Fruit fly (Drosophila melanogaster) whole organism, wandering third instar larva: ENCODE data around the gene ine.

Experiments used
- Abd-B ChIP-seq: fragments of >200 bp; optimal IDR thresholded peaks from 2 replicates; lab custom pipeline; 2017; ENCODE audit warnings: missing biosample characterization, missing genetic modification characterization
- CG32264 ChIP-seq: fragments of 200-800 bp; sonication (Bioruptor generic); optimal IDR thresholded peaks from 2 replicates; lab custom pipeline; 2016; ENCODE audit warnings: missing biosample characterization, missing genetic modification characterization
- CG9705 ChIP-seq: fragments of 200-800 bp; sonication (Bioruptor generic); optimal IDR thresholded peaks from 2 replicates; lab custom pipeline; 2018; ENCODE audit warnings: missing biosample characterization, mild to moderate bottlenecking, missing genetic modification characterization
- CrebA ChIP-seq: fragments of 200-800 bp; sonication (Bioruptor generic); optimal IDR thresholded peaks from 2 replicates; lab custom pipeline; 2016; ENCODE audit warnings: missing biosample characterization, mild to moderate bottlenecking, missing genetic modification characterization, borderline replicate concordance
- Dfd ChIP-seq: fragments of >200 bp; optimal IDR thresholded peaks from 2 replicates; lab custom pipeline; 2017; ENCODE audit warnings: missing biosample characterization, missing genetic modification characterization
- Dif ChIP-seq: fragments of 200-275, 200-300 bp; sonication (Bioruptor generic); optimal IDR thresholded peaks from 2 replicates; lab custom pipeline; 2018; ENCODE audit warnings: missing biosample characterization, missing genetic modification characterization; ENCODE audit not compliant: partially characterized antibody
- GATAd ChIP-seq: sonication (Bioruptor generic); optimal IDR thresholded peaks from 2 replicates; lab custom pipeline; 2016; ENCODE audit warnings: missing biosample characterization, missing genetic modification characterization
- HLH106 ChIP-seq: fragments of 200-800 bp; optimal IDR thresholded peaks from 3 replicates; lab custom pipeline; 2019; ENCODE audit warnings: missing biosample characterization, mild to moderate bottlenecking, missing genetic modification characterization, moderate library complexity
- Hnf4 ChIP-seq: fragments of 200-800 bp; sonication (Bioruptor generic); optimal IDR thresholded peaks from 2 replicates; lab custom pipeline; 2016; ENCODE audit warnings: missing biosample characterization, mild to moderate bottlenecking, missing genetic modification characterization
- Hr78 ChIP-seq: fragments of >200 bp; optimal IDR thresholded peaks from 2 replicates; lab custom pipeline; 2017; ENCODE audit warnings: missing biosample characterization, missing genetic modification characterization
- Hr83 ChIP-seq: fragments of 200-300 bp; sonication (Bioruptor generic); optimal IDR thresholded peaks from 2 replicates; lab custom pipeline; 2016; ENCODE audit warnings: missing biosample characterization, mild to moderate bottlenecking, missing genetic modification characterization, moderate library complexity; ENCODE audit not compliant: poor library complexity, severe bottlenecking
- Jra ChIP-seq: sonication (Bioruptor generic); optimal IDR thresholded peaks from 2 replicates; lab custom pipeline; 2016; ENCODE audit warnings: missing biosample characterization, missing genetic modification characterization
- Mio ChIP-seq: sonication (Bioruptor generic); optimal IDR thresholded peaks from 2 replicates; lab custom pipeline; 2016; ENCODE audit warnings: missing biosample characterization, missing genetic modification characterization
- Myc ChIP-seq: fragments of >200 bp; optimal IDR thresholded peaks from 2 replicates; lab custom pipeline; 2017
- N ChIP-seq: fragments of >200 bp; optimal IDR thresholded peaks from 2 replicates; lab custom pipeline; 2018; ENCODE audit warnings: missing biosample characterization, missing external identifiers, missing genetic modification characterization
- OdsH ChIP-seq: fragments of 200-800 bp; sonication (Bioruptor generic); optimal IDR thresholded peaks from 2 replicates; lab custom pipeline; 2016; ENCODE audit warnings: missing biosample characterization, mild to moderate bottlenecking, missing genetic modification characterization
- Rel ChIP-seq, 2 experiments: fragments of 200-800 bp; sonication (Bioruptor generic) in 1 of 2; optimal IDR thresholded peaks; 2 replicates in 1 of 2; 3 replicates in 1 of 2; lab custom pipeline; 2016 to 2019; ENCODE audit warnings: mild to moderate bottlenecking in 2 of 2, missing biosample characterization in 2 of 2, missing genetic modification characterization in 2 of 2, moderate library complexity in 1 of 2
- Sp1 ChIP-seq: fragments of 200-800 bp; sonication (Bioruptor generic); optimal IDR thresholded peaks from 3 replicates; lab custom pipeline; 2019; ENCODE audit warnings: missing biosample characterization, mild to moderate bottlenecking, missing genetic modification characterization, moderate library complexity
- Vsx2 ChIP-seq: fragments of 200-300, 225-300 bp; sonication (Bioruptor generic); optimal IDR thresholded peaks from 2 replicates; lab custom pipeline; 2018; ENCODE audit warnings: missing biosample characterization, missing genetic modification characterization; ENCODE audit not compliant: partially characterized antibody
- br ChIP-seq: fragments of 200-800 bp; sonication (Bioruptor generic); optimal IDR thresholded peaks from 2 replicates; lab custom pipeline; 2016; ENCODE audit warnings: missing biosample characterization, missing genetic modification characterization
- brk ChIP-seq: fragments of 200-800 bp; sonication (Bioruptor generic); optimal IDR thresholded peaks from 2 replicates; lab custom pipeline; 2016; ENCODE audit warnings: missing biosample characterization, mild to moderate bottlenecking, missing genetic modification characterization
- dl ChIP-seq, 2 experiments: fragments of 175-275, 200-275 bp in 1 of 2; fragments of 200-275 bp in 1 of 2; sonication (Bioruptor generic); optimal IDR thresholded peaks; lab custom pipeline; 2018; ENCODE audit warnings: mild to moderate bottlenecking in 2 of 2, missing biosample characterization in 2 of 2, missing genetic modification characterization in 2 of 2, moderate library complexity in 2 of 2; ENCODE audit not compliant: partially characterized antibody in 2 of 2, insufficient read depth in 1 of 2
- dmrt93B ChIP-seq: fragments of 200-800 bp; sonication (Bioruptor generic); optimal IDR thresholded peaks from 2 replicates; lab custom pipeline; 2018; ENCODE audit warnings: missing biosample characterization, mild to moderate bottlenecking, missing genetic modification characterization
- dsf ChIP-seq: sonication (Bioruptor generic); optimal IDR thresholded peaks from 2 replicates; lab custom pipeline; 2016; ENCODE audit warnings: missing biosample characterization, missing genetic modification characterization, borderline replicate concordance
- ey ChIP-seq: fragments of 200-800 bp; sonication (Bioruptor generic); optimal IDR thresholded peaks from 2 replicates; lab custom pipeline; 2016; ENCODE audit warnings: missing biosample characterization, missing genetic modification characterization
- foxo ChIP-seq, 2 experiments: fragments of 200-800 bp; sonication (Bioruptor generic); optimal IDR thresholded peaks; 2 replicates in 1 of 2; 3 replicates in 1 of 2; lab custom pipeline; 2016 to 2017; ENCODE audit warnings: missing biosample characterization in 2 of 2, missing genetic modification characterization in 2 of 2
- fru ChIP-seq: fragments of 200-800 bp; sonication (Bioruptor generic); optimal IDR thresholded peaks from 3 replicates; lab custom pipeline; 2016; ENCODE audit warnings: missing biosample characterization, mild to moderate bottlenecking, missing genetic modification characterization
- h ChIP-seq: fragments of 200-800 bp; sonication (Bioruptor generic); optimal IDR thresholded peaks from 3 replicates; lab custom pipeline; 2016; ENCODE audit warnings: missing biosample characterization, mild to moderate bottlenecking, missing genetic modification characterization
- jim ChIP-seq: fragments of 175-275, 200-325 bp; sonication (Bioruptor generic); optimal IDR thresholded peaks from 2 replicates; lab custom pipeline; 2016; ENCODE audit warnings: missing biosample characterization, mild to moderate bottlenecking, missing genetic modification characterization
- lola ChIP-seq: fragments of >200 bp; optimal IDR thresholded peaks from 2 replicates; lab custom pipeline; 2017; ENCODE audit warnings: missing biosample characterization, missing genetic modification characterization
- pan ChIP-seq: fragments of >200 bp; optimal IDR thresholded peaks from 2 replicates; lab custom pipeline; 2017
- psq ChIP-seq: fragments of 200-800 bp; sonication (Bioruptor generic); optimal IDR thresholded peaks from 3 replicates; lab custom pipeline; 2017; ENCODE audit warnings: missing biosample characterization, mild to moderate bottlenecking, missing genetic modification characterization, moderate library complexity
- rgr ChIP-seq: fragments of 200-800 bp; sonication (Bioruptor generic); optimal IDR thresholded peaks from 3 replicates; lab custom pipeline; 2016; ENCODE audit warnings: missing biosample characterization, mild to moderate bottlenecking, missing genetic modification characterization
- sage ChIP-seq: fragments of 200-800 bp; sonication (Bioruptor generic); optimal IDR thresholded peaks from 2 replicates; lab custom pipeline; 2016; ENCODE audit warnings: missing biosample characterization, mild to moderate bottlenecking, missing genetic modification characterization
- sv ChIP-seq: fragments of 200-800 bp; sonication (Bioruptor generic); optimal IDR thresholded peaks from 3 replicates; lab custom pipeline; 2016; ENCODE audit warnings: missing biosample characterization, missing genetic modification characterization
- tai ChIP-seq: sonication (Bioruptor generic); optimal IDR thresholded peaks from 2 replicates; lab custom pipeline; 2016; ENCODE audit warnings: missing biosample characterization, missing genetic modification characterization
- usp ChIP-seq: fragments of >200 bp; optimal IDR thresholded peaks from 2 replicates; lab custom pipeline; 2017; ENCODE audit warnings: missing biosample characterization, missing genetic modification characterization
- woc ChIP-seq: sonication (Bioruptor generic); optimal IDR thresholded peaks from 2 replicates; lab custom pipeline; 2016; ENCODE audit warnings: missing biosample characterization, mild to moderate bottlenecking, missing genetic modification characterization

Gene ine

DNA sequence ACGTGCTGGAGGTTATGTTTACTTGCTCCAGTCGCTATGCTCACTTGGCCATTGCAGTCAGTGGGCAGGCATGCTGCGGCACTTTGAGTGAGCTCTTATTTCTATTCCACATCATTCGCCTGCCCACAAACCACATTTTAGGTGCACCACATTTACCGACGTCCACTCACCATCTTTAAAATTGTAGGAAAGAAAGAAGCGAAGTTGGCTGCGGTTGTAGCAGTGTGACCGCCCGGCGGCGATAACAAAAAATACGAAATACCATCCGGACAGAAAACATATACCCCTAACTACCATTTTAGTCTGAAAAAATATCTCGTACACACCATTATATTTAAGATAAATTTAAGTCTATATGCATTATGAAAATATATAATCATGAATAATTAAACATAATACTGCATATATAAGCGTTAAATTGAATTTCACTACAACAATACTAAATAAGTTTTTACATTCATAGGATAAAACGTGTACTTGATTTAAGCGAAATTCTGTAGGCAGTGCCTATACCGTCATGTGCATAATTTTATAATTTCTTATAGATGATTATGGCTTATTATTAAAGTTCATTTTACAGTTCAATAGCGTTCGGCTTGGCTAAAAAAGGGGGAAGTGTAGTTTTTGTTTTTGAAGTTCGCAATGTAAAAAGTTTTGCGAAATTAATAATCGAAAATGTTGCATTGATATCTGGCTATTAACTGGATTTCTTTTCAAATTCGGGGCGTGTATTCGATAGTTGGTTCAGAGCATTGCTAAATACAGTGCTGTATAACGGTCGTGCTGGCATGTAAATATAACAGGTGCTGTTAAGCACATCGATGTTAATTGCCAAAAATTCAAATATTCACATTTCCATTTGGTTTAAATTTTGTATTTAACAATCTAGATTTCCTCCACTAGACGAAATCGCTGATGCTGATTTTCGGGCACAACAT lies 18.4 kb downstream of the ine start, which contains the start of gene RpL27A:
RpL27A (minus strand) TSS at position 246 of the 938 bp plus-strand sequence.
- TF ChIP-seq dmrt93B (GFP tag; lab: Kevin White, UChicago) (peak; percentile 73), Mio (no peak), h (peak; percentile 52), Sp1 (GFP tag; lab: Kevin White, UChicago) (peak; percentile 85), Abd-B (GFP tag; lab: Kevin White, UChicago) (no peak), Rel (GFP tag; optimal IDR thresholded peaks at IDR 0.05; lab: Kevin White, UChicago) (no peak), Rel (tag; optimal IDR thresholded peaks at IDR 0.05; lab: Kevin White, UChicago) (peak; percentile 57), brk (GFP tag; lab: Kevin White, UChicago) (no peak), foxo (GFP tag; optimal IDR thresholded peaks at IDR 0.05; lab: Kevin White, UChicago) (peak in 1 of 2 experiments; percentile 67), Jra (no peak), CG9705 (peak; percentile 76), CrebA (GFP tag; lab: Kevin White, UChicago) (no peak), Hnf4 (GFP tag; lab: Kevin White, UChicago) (no peak), usp (GFP tag; lab: Kevin White, UChicago) (no peak), Hr83 (GFP tag; lab: Kevin White, UChicago) (peak; percentile 92), Dif (GFP tag; lab: Kevin White, UChicago) (peak; percentile 45), sv (GFP tag; lab: Kevin White, UChicago) (peak; percentile 56), CG32264 (GFP tag; lab: Kevin White, UChicago) (no peak), Dfd (no peak), woc (GFP tag; lab: Kevin White, UChicago) (no peak), dl (GFP tag; optimal IDR thresholded peaks at IDR 0.05; lab: Kevin White, UChicago; ENCODE audit: insufficient read depth in 1 of 2, partially characterized antibody in 2 of 2) (no peak), GATAd (no peak), pan (lab: Kevin White, UChicago) (no peak), sage (GFP tag; lab: Kevin White, UChicago) (no peak), lola (GFP tag; lab: Kevin White, UChicago) (no peak), br (GFP tag; lab: Kevin White, UChicago) (peak; percentile 69), Myc (peak; percentile 40), fru (GFP tag; lab: Kevin White, UChicago) (peak; percentile 20), HLH106 (peak; percentile 61), OdsH (peak; percentile 19), N (GFP tag; lab: Kevin White, UChicago) (peak; percentile 78), ey (GFP tag; lab: Kevin White, UChicago) (peak; percentile 17), psq (GFP tag; lab: Kevin White, UChicago) (peak; percentile 41), rgr (GFP tag; lab: Kevin White, UChicago) (peak; percentile 87), Vsx2 (GFP tag; lab: Kevin White, UChicago) (no peak), jim (GFP tag; lab: Kevin White, UChicago) (no peak), tai (GFP tag; lab: Kevin White, UChicago) (no peak), Hr78 (GFP tag; lab: Kevin White, UChicago) (no peak), dsf (no peak)

DNA sequence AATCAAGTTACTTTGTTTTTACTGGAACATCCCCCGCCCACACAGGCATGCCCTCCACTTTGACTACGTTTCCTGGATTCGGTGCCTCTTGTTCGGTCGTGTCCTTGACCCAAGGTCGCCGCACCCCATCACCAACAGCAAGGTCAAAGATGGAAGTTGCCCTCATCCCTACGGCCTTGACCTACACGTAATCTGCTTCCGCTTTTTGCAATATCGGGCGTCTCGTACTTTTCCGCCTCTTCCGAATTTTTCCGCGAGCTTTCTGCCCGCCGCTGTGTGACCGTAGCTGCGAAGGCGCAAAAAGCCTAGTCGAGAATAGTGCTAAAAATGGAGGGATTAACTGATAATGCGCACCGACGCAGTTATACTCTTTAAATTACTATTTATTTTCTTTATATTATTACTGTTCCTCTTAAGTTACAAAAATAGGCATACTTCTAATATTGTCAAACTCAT lies 20.3 kb downstream of the ine start, which contains the start of gene Gs1l:
Gs1l (minus strand) TSS at position 269 of the 456 bp plus-strand sequence.
- TF ChIP-seq Mio (no peak), Sp1 (GFP tag; lab: Kevin White, UChicago) (peak; percentile 25), woc (GFP tag; lab: Kevin White, UChicago) (peak; percentile 56), OdsH (no peak), Rel (GFP tag; optimal IDR thresholded peaks at IDR 0.05; lab: Kevin White, UChicago) (no peak), Rel (tag; optimal IDR thresholded peaks at IDR 0.05; lab: Kevin White, UChicago) (peak; percentile 26)
